Worm (Caenorhabditis elegans) whole organism, midembryonic: ENCODE measurements around the gene cdk-11.1.

Source experiments
- flt-1 ChIP-seq: fragments of 200-800 bp; sonication (Bioruptor generic); IDR thresholded peaks from 2 replicates; pipeline ENCODE4 v1.3.6; 2022; ENCODE audit warnings: missing genetic modification characterization, missing compliant biosample characterization
- ref-1 ChIP-seq: fragments of 200-800 bp; sonication (Bioruptor generic); conservative IDR thresholded peaks from 2 replicates; pipeline ENCODE4 v1.3.6; 2022; ENCODE audit warnings: missing genetic modification reagents, missing genetic modification characterization, missing compliant biosample characterization
- tab-1 ChIP-seq: fragments of 200-800 bp; sonication (Bioruptor generic); IDR thresholded peaks from 2 replicates; pipeline ENCODE4 v1.3.6; 2022; ENCODE audit warnings: missing genetic modification characterization, missing compliant biosample characterization

DNA sequence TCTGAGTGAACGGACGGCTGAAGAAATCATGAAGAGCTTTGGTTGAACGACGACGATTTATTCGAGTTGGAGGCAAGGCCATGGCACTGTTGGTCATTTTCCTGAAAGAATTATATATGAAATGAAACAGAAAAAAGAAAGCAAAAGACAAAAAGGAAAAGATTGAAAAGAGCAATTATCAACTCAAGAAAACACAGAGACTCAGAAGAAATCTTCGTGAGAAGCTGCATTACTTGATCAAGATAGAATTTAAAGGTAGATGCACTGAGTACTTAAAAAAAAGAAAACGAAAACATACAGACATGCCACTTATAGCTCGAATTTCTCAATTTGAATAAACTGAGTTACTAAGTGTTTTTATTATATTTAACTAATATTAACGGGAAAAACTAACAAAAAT is 19.5 kb downstream of the cdk-11.1 start, which contains the start of gene cpna-5:
- no peak for TF ChIP-seq tab-1 (GFP tag; lab: Robert Waterston, UW)
- TF ChIP-seq ref-1 (GFP tag; lab: Robert Waterston, UW) = no peak
- TF ChIP-seq flt-1 = no peak
